Worm (Caenorhabditis elegans): Measurements from ENCODE around the gene K08A2.2.

Gene K08A2.2

DNA sequence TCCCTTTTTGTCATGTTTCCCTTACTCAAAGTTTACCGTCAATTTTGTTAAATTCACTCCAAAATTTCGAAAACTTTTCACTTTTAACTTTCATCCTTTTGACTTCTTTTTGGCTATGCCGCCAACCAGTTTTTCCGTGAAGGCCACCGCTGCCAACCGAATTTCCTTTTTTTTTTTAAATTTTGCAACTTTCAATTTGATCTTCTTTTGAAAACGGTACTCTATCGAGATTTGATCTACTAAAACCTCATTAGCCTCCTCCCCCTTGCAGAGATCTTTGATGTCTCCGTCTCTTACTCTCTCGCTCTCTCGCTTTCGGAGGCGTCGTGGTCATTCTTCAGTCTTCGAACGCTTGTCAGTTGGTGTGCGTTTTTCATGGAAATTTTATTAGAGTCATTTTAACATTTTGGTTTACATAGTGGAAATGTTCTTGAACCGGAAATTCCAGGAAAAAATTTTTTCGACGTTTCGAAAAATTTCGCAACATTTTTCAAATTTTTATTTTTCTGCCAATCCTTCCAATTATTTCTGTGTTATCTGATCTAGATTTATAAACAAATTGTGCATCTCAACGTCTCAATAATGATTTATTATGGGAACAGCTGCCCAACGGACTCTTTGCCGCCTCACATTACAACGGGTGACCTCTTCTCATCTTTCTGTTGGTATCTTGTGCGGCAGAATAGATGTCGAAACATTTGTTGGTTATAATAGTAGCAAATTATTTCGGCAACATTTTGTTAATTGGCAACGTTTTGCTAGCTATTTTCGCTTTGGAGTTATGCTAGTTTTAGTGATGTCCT, 3.4 kb downstream of the K08A2.2 start:
- TF ChIP-seq lsy-2 (tag; optimal IDR thresholded peaks at IDR 0.05) (peak in 1 of 2 experiments; percentile 3), sem-4 (tag; optimal IDR thresholded peaks at IDR 0.05) (no peak), nhr-237 (tag; optimal IDR thresholded peaks at IDR 0.05) (no peak), sma-9 (GFP tag; optimal IDR thresholded peaks at IDR 0.05) (peak; percentile 17), sma-9 (tag; optimal IDR thresholded peaks at IDR 0.05) (no peak), egl-27 (tag; optimal IDR thresholded peaks at IDR 0.05) (no peak), ceh-16 (tag; optimal IDR thresholded peaks at IDR 0.05) (peak; percentile 64), mab-5 (tag; optimal IDR thresholded peaks at IDR 0.05) (peak; percentile 44), lin-39 (tag; optimal IDR thresholded peaks at IDR 0.05) (no peak), nhr-25 (tag; optimal IDR thresholded peaks at IDR 0.05) (peak; percentile 43), alr-1 (tag; optimal IDR thresholded peaks at IDR 0.05) (no peak), unc-55 (GFP tag; optimal IDR thresholded peaks at IDR 0.05) (peak; percentile 7), nhr-129 (tag; optimal IDR thresholded peaks at IDR 0.05) (peak; percentile 46), blmp-1 (tag; optimal IDR thresholded peaks at IDR 0.05; ENCODE audit: insufficient read depth) (peak; percentile 86), ama-1 (optimal IDR thresholded peaks at IDR 0.05) (no peak)

DNA sequence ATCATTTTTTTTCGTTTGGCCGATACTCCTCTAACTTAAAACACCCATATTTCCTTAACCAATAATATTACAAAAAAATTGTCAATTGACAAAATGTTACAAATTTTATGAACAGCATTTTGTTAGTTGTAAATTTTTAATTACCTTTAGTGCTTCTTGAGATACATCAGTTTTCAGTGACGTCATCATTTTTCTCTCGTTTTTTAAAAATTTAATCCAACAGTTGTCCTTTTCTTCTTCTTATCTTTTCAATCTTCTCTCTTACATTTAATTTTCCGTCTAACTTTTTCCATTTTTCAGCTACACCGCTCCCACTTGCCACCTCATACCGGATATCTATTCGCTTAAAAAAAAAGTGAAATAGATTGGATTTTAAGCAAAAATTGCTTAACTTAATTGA, 5.3 kb downstream of the K08A2.2 start, which contains the start of gene lido-8:
Gene lido-8 (plus strand): TSS at position 301 of the 400 bp plus-strand sequence.
- TF ChIP-seq alr-1 (tag; optimal IDR thresholded peaks at IDR 0.05) (no peak), nhr-10 (tag; optimal IDR thresholded peaks at IDR 0.05) (no peak), ceh-82 (tag; optimal IDR thresholded peaks at IDR 0.05) (no peak), fos-1 (tag; optimal IDR thresholded peaks at IDR 0.05) (no peak), blmp-1 (tag; optimal IDR thresholded peaks at IDR 0.05; ENCODE audit: insufficient read depth) (no peak), snpc-4 (tag; optimal IDR thresholded peaks at IDR 0.05) (no peak), elt-3 (tag; optimal IDR thresholded peaks at IDR 0.05) (no peak), nhr-25 (tag; optimal IDR thresholded peaks at IDR 0.05) (no peak), unc-39 (tag; optimal IDR thresholded peaks at IDR 0.05) (no peak)

DNA sequence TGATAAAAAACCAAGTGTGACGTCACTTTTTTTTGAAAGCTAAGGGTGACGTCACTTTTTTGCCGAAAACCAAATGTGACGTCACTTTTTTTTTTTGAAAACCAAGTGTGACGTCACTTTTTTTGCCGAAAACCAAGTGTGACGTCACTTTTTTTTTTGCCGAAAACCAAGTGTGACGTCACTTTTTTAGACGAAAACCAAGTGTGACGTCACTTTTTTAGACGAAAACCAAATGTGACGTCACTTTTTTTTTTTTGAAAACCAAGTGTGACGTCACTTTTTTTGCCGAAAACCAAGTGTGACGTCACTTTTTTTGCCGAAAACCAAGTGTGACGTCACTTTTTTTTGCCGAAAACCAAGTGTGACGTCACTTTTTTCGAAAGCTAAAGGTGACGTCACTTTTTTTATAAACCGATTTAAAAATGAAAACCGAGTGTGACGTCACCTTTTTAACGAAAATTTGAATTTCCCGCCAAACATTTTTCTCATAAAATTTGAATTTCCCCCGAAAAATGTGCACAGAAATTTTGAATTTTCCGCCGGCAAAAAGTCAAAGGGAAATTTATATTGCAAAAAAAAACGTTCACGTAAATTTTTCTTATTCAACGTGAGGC, 6.5 kb downstream of the K08A2.2 start:
- no peak for TF ChIP-seq alr-1 (tag; optimal IDR thresholded peaks at IDR 0.05)
- no peak for TF ChIP-seq unc-55 (GFP tag; optimal IDR thresholded peaks at IDR 0.05)
- TF ChIP-seq R02D3.7 (tag; optimal IDR thresholded peaks at IDR 0.05), result no peak
- TF ChIP-seq blmp-1 (tag; optimal IDR thresholded peaks at IDR 0.05; ENCODE audit: insufficient read depth), result no peak
- TF ChIP-seq lin-39 (tag; optimal IDR thresholded peaks at IDR 0.05), result no peak
- TF ChIP-seq sem-4 (tag; optimal IDR thresholded peaks at IDR 0.05), result no peak
- TF ChIP-seq elt-1 (tag; optimal IDR thresholded peaks at IDR 0.05), result no peak
- TF ChIP-seq crh-2 (tag; optimal IDR thresholded peaks at IDR 0.05), result no peak
- no peak for TF ChIP-seq skn-1 (tag; optimal IDR thresholded peaks at IDR 0.05)
- no peak for TF ChIP-seq nhr-25 (tag; optimal IDR thresholded peaks at IDR 0.05)
- TF ChIP-seq sma-9 (GFP tag; optimal IDR thresholded peaks at IDR 0.05), result no peak
- TF ChIP-seq sma-9 (tag; optimal IDR thresholded peaks at IDR 0.05), result no peak
- TF ChIP-seq mbf-1 (tag; optimal IDR thresholded peaks at IDR 0.05), result no peak
- TF ChIP-seq lin-13 (GFP tag; optimal IDR thresholded peaks at IDR 0.05), result no peak
- TF ChIP-seq nhr-21 (tag; optimal IDR thresholded peaks at IDR 0.05), result no peak
- no peak for TF ChIP-seq gmeb-1 (tag; optimal IDR thresholded peaks at IDR 0.05)
- TF ChIP-seq mdl-1 (tag; optimal IDR thresholded peaks at IDR 0.05), result no peak
- no peak for TF ChIP-seq peb-1 (tag; optimal IDR thresholded peaks at IDR 0.05)
- TF ChIP-seq ceh-82 (tag; optimal IDR thresholded peaks at IDR 0.05), result no peak
- no peak for TF ChIP-seq ceh-16 (tag; optimal IDR thresholded peaks at IDR 0.05)

DNA sequence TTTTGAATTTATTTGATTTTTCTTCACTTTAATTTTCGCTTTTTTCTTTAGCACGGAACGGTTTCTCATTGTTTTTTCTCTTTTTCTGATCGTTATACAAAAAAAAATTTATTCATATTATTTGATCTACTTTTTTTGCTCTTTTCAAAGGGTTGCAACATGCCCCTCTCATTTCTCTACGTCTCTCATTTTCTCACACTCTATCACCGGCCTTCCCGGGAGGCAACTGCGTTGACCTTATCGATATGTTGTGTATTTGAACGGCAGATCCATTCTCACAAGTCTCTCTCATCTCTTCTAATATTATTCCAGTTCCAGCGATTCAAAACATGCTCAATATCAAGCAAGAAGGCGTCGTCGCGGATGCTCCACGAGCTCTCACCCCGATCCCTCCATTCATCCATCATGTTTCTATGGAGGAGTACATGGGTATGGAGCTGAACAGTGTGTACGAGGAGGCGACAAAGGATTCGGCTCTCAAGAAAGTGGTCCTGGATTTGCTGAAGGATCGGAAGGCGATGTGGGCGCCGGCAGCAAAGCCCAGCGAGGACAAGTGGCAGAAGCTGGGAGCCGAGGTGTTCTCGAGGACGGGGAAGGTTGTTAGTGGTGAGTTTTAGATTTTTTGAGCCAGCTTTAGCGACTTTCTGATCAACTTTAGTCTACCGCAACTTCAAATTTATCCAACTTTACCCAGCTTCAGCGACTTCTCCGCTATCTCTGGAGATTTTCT, 9.3 kb downstream of the K08A2.2 start, which contains the start of gene lido-9:
Gene lido-9 (plus strand): TSS at position 234 of the 730 bp plus-strand sequence.
- TF ChIP-seq sma-9 (GFP tag; optimal IDR thresholded peaks at IDR 0.05) (no peak), sma-9 (tag; optimal IDR thresholded peaks at IDR 0.05) (no peak), elt-3 (tag; optimal IDR thresholded peaks at IDR 0.05) (no peak), skn-1 (tag; optimal IDR thresholded peaks at IDR 0.05) (no peak), alr-1 (tag; optimal IDR thresholded peaks at IDR 0.05) (no peak), nhr-10 (tag; optimal IDR thresholded peaks at IDR 0.05) (no peak), fos-1 (tag; optimal IDR thresholded peaks at IDR 0.05) (no peak), mdl-1 (tag; optimal IDR thresholded peaks at IDR 0.05) (no peak), elt-1 (tag; optimal IDR thresholded peaks at IDR 0.05) (no peak), crh-2 (tag; optimal IDR thresholded peaks at IDR 0.05) (no peak), nhr-12 (tag; optimal IDR thresholded peaks at IDR 0.05) (no peak), gmeb-1 (tag; optimal IDR thresholded peaks at IDR 0.05) (no peak), ceh-82 (tag; optimal IDR thresholded peaks at IDR 0.05) (no peak), ZK546.5 (tag; optimal IDR thresholded peaks at IDR 0.05) (no peak), unc-55 (GFP tag; optimal IDR thresholded peaks at IDR 0.05) (no peak), sem-4 (tag; optimal IDR thresholded peaks at IDR 0.05) (no peak), ceh-16 (tag; optimal IDR thresholded peaks at IDR 0.05) (no peak), lin-39 (tag; optimal IDR thresholded peaks at IDR 0.05) (no peak), snpc-4 (tag; optimal IDR thresholded peaks at IDR 0.05) (no peak)

Measured in whole organism, L2 larva.